Worm (Caenorhabditis elegans) whole organism, mixed stage, embryonic: ENCODE results near the gene T05G5.5.

ENCODE experiments used
- cnd-1 ChIP-seq: fragments of 200-800 bp; sonication (Bioruptor generic); optimal IDR thresholded peaks from 2 replicates; lab custom pipeline; 2018; ENCODE audit warnings: mild to moderate bottlenecking, missing genetic modification characterization, missing compliant biosample characterization
- lsy-2 ChIP-seq: fragments of 150-350 bp; optimal IDR thresholded peaks from 2 replicates; lab custom pipeline; 2014; ENCODE audit warnings: missing biosample characterization, missing genetic modification characterization
- snpc-4 ChIP-seq: fragments of 150-350 bp; optimal IDR thresholded peaks from 2 replicates; lab custom pipeline; 2014; ENCODE audit warnings: missing biosample characterization, missing genetic modification characterization
- unc-62 ChIP-seq: fragments of 150-350 bp; optimal IDR thresholded peaks from 2 replicates; lab custom pipeline; 2014; ENCODE audit warnings: missing biosample characterization, missing genetic modification reagents, missing genetic modification characterization
- zip-8 ChIP-seq: fragments of 150-350 bp; optimal IDR thresholded peaks from 2 replicates; lab custom pipeline; 2014; ENCODE audit warnings: missing biosample characterization, missing genetic modification characterization
- ztf-11 ChIP-seq: fragments of 150-350 bp; optimal IDR thresholded peaks from 2 replicates; lab custom pipeline; 2014; ENCODE audit warnings: missing biosample characterization, missing genetic modification characterization

- TF ChIP-seq ztf-11 (tag; lab: Kevin White, UChicago) = no peak
- TF ChIP-seq lsy-2 (tag; lab: Kevin White, UChicago) = no peak
- no peak for TF ChIP-seq cnd-1 (tag; lab: Kevin White, UChicago)
- TF ChIP-seq snpc-4 (tag; lab: Kevin White, UChicago) = no peak
- no peak for TF ChIP-seq unc-62 (GFP tag; lab: Kevin White, UChicago)
- no peak for TF ChIP-seq zip-8 (tag; lab: Kevin White, UChicago)
Observed at ce11 chrIII:9743239-9743638, 8.0 kb downstream of the T05G5.5 start, which contains the start of gene T05G5.1.
